Fruit fly (Drosophila melanogaster) whole organism, embryonic: Measurements from ENCODE around the gene TMEM216.
A peak's percentile ranks its signal among the peaks of the same experiment; 100 is the strongest.

Experiments used
- Antp ChIP-seq: fragments of 200-800 bp; sonication (Bioruptor generic); optimal IDR thresholded peaks from 3 replicates; lab custom pipeline; 2016; ENCODE audit warnings: missing biosample characterization, missing genetic modification characterization
- Asciz ChIP-seq: fragments of 200-800 bp; sonication (Bioruptor generic); optimal IDR thresholded peaks from 2 replicates; lab custom pipeline; 2017; ENCODE audit warnings: missing biosample characterization, mild to moderate bottlenecking, missing genetic modification characterization, missing genetic modification reagents
- Atf-2 ChIP-seq: fragments of 200-800 bp; sonication (Bioruptor generic); optimal IDR thresholded peaks from 2 replicates; lab custom pipeline; 2016; ENCODE audit warnings: missing biosample characterization, missing genetic modification characterization
- B-H1 ChIP-seq: fragments of 200-800 bp; sonication (Bioruptor generic); IDR thresholded peaks from 3 replicates; pipeline ENCODE4 v1.3.6; 2022; ENCODE audit warnings: missing biosample characterization, missing genetic modification characterization
- Bdp1 ChIP-seq: fragments of 200-800 bp; sonication (Bioruptor generic); optimal IDR thresholded peaks from 3 replicates; lab custom pipeline; 2016; ENCODE audit warnings: missing biosample characterization, missing genetic modification characterization
- BtbVII ChIP-seq: fragments of 200-800 bp; sonication (Bioruptor generic); optimal IDR thresholded peaks from 3 replicates; lab custom pipeline; 2017; ENCODE audit warnings: missing biosample characterization, mild to moderate bottlenecking, missing genetic modification characterization
- CG10654 ChIP-seq: fragments of 200-800 bp; sonication (Bioruptor generic); optimal IDR thresholded peaks from 2 replicates; lab custom pipeline; 2016; ENCODE audit warnings: missing biosample characterization, missing genetic modification characterization
- CG10959 ChIP-seq: fragments of 200-800 bp; sonication (Bioruptor generic); IDR thresholded peaks from 2 replicates; pipeline ENCODE4 v1.3.6; 2022; ENCODE audit warnings: missing biosample characterization, missing genetic modification characterization
- CG11398 ChIP-seq: fragments of 200-800 bp; sonication (Bioruptor generic); optimal IDR thresholded peaks from 2 replicates; lab custom pipeline; 2016; ENCODE audit warnings: missing biosample characterization, missing genetic modification characterization
- CG11723 ChIP-seq: fragments of 200-800 bp; sonication (Bioruptor generic); optimal IDR thresholded peaks from 2 replicates; lab custom pipeline; 2017; ENCODE audit warnings: missing biosample characterization, mild to moderate bottlenecking, missing genetic modification characterization
- CG12236 ChIP-seq: fragments of 200-800 bp; sonication (Bioruptor generic); optimal IDR thresholded peaks from 2 replicates; lab custom pipeline; 2016; ENCODE audit warnings: missing biosample characterization, missing genetic modification characterization
- CG12942 ChIP-seq: fragments of 200-800 bp; sonication (Bioruptor generic); optimal IDR thresholded peaks from 3 replicates; lab custom pipeline; 2016; ENCODE audit warnings: missing biosample characterization, missing genetic modification characterization
- CG14441 ChIP-seq: fragments of 200-800 bp; sonication (Bioruptor generic); IDR thresholded peaks from 2 replicates; pipeline ENCODE4 v1.3.6; 2022; ENCODE audit warnings: missing biosample characterization, missing genetic modification characterization
- CG14667 ChIP-seq: fragments of 200-800 bp; sonication (Bioruptor generic); IDR thresholded peaks from 2 replicates; pipeline ENCODE4 v1.3.6; 2022; ENCODE audit warnings: missing biosample characterization, missing genetic modification characterization
- CG15011 ChIP-seq: fragments of 200-800 bp; sonication (Bioruptor generic); optimal IDR thresholded peaks from 3 replicates; lab custom pipeline; 2018; ENCODE audit warnings: missing biosample characterization, mild to moderate bottlenecking, missing genetic modification characterization
- CG17385 ChIP-seq: fragments of 200-800 bp; sonication (Bioruptor generic); optimal IDR thresholded peaks from 3 replicates; lab custom pipeline; 2018; ENCODE audit warnings: missing biosample characterization, mild to moderate bottlenecking, missing genetic modification characterization
- CG18764 ChIP-seq: fragments of 200-800 bp; sonication (Bioruptor generic); optimal IDR thresholded peaks from 3 replicates; lab custom pipeline; 2016; ENCODE audit warnings: missing biosample characterization, missing genetic modification characterization
- CG2199 ChIP-seq: fragments of 200-800 bp; sonication (Bioruptor generic); IDR thresholded peaks from 3 replicates; pipeline ENCODE4 v1.3.6; 2022; ENCODE audit warnings: missing biosample characterization, missing genetic modification characterization
- CG33557 ChIP-seq: fragments of 200-800 bp; sonication (Bioruptor generic); optimal IDR thresholded peaks from 2 replicates; lab custom pipeline; 2019; ENCODE audit warnings: missing biosample characterization, mild to moderate bottlenecking, missing genetic modification characterization, moderate library complexity
- CG4328 ChIP-seq: fragments of 200-800 bp; sonication (Bioruptor generic); optimal IDR thresholded peaks from 3 replicates; lab custom pipeline; 2017; ENCODE audit warnings: missing biosample characterization, missing genetic modification reagents, missing genetic modification characterization
- CG9817 ChIP-seq: fragments of 200-800 bp; sonication (Bioruptor generic); optimal IDR thresholded peaks from 2 replicates; lab custom pipeline; 2018; ENCODE audit warnings: missing biosample characterization, mild to moderate bottlenecking, missing genetic modification characterization, moderate library complexity
- CkIIα-i1 ChIP-seq: fragments of 200-800 bp; sonication (Bioruptor generic); IDR thresholded peaks from 2 replicates; pipeline ENCODE4 v1.3.6; 2022; ENCODE audit warnings: missing biosample characterization, missing genetic modification characterization
- Dip2 ChIP-seq: fragments of 200-800 bp; sonication (Bioruptor generic); IDR thresholded peaks from 2 replicates; pipeline ENCODE4 v1.3.6; 2022; ENCODE audit warnings: missing biosample characterization, missing genetic modification characterization
- Fer3 ChIP-seq: fragments of 200-800 bp; sonication (Bioruptor generic); optimal IDR thresholded peaks from 2 replicates; lab custom pipeline; 2018; ENCODE audit warnings: missing biosample characterization, mild to moderate bottlenecking, missing genetic modification characterization, moderate library complexity
- Gsc ChIP-seq: fragments of 200-800 bp; sonication (Bioruptor generic); IDR thresholded peaks from 2 replicates; pipeline ENCODE4 v1.3.6; 2022; ENCODE audit warnings: missing biosample characterization, missing genetic modification characterization
- Hr39 ChIP-seq: fragments of >200 bp; optimal IDR thresholded peaks from 2 replicates; lab custom pipeline; 2017
- Pdp1 ChIP-seq, 2 experiments: fragments of 200-800 bp; sonication (Bioruptor generic); optimal IDR thresholded peaks; 3 replicates each; lab custom pipeline; 2016; ENCODE audit warnings: missing biosample characterization in 2 of 2, missing genetic modification characterization in 2 of 2, mild to moderate bottlenecking in 1 of 2, moderate library complexity in 1 of 2
- Ssrp ChIP-seq: fragments of 200-800 bp; sonication (Bioruptor generic); optimal IDR thresholded peaks from 2 replicates; lab custom pipeline; 2018; ENCODE audit warnings: missing biosample characterization, mild to moderate bottlenecking, missing genetic modification characterization, moderate library complexity
- Stat92E ChIP-seq, 3 experiments: fragments of >200 bp in 2 of 3; fragments of 200-800 bp in 1 of 3; sonication (Bioruptor generic) in 1 of 3; optimal IDR thresholded peaks; 2 replicates each; lab custom pipeline; 2017 to 2019; ENCODE audit warnings: missing biosample characterization in 3 of 3, missing genetic modification characterization in 3 of 3, mild to moderate bottlenecking in 1 of 3, moderate library complexity in 1 of 3
- ab ChIP-seq: fragments of 200-800 bp; sonication (Bioruptor generic); optimal IDR thresholded peaks from 2 replicates; lab custom pipeline; 2016; ENCODE audit warnings: missing biosample characterization, missing genetic modification characterization
- btn ChIP-seq: fragments of 200-800 bp; sonication (Bioruptor generic); optimal IDR thresholded peaks from 2 replicates; lab custom pipeline; 2016; ENCODE audit warnings: missing biosample characterization, missing genetic modification characterization
- cato ChIP-seq: fragments of 200-800 bp; sonication (Bioruptor generic); optimal IDR thresholded peaks from 2 replicates; lab custom pipeline; 2016; ENCODE audit warnings: missing biosample characterization, missing genetic modification characterization, borderline replicate concordance
- fu2 ChIP-seq: fragments of 200-800 bp; sonication (Bioruptor generic); optimal IDR thresholded peaks from 2 replicates; lab custom pipeline; 2016; ENCODE audit warnings: missing biosample characterization, missing genetic modification characterization
- gsb-n ChIP-seq: fragments of 200-800 bp; sonication (Bioruptor generic); optimal IDR thresholded peaks from 3 replicates; lab custom pipeline; 2018; ENCODE audit warnings: missing biosample characterization, mild to moderate bottlenecking, missing genetic modification characterization
- insv ChIP-seq, 2 experiments: fragments of 200-800 bp; sonication (Bioruptor generic); optimal IDR thresholded peaks; 3 replicates each; lab custom pipeline; 2016 to 2018; ENCODE audit warnings: missing biosample characterization in 2 of 2, missing genetic modification characterization in 2 of 2
- lilli ChIP-seq: fragments of 200-800 bp; sonication (Bioruptor generic); optimal IDR thresholded peaks from 3 replicates; lab custom pipeline; 2016; ENCODE audit warnings: missing biosample characterization, missing genetic modification characterization
- lola ChIP-seq, 3 experiments: fragments of >200 bp in 2 of 3; fragments of 200-800 bp in 1 of 3; sonication (Bioruptor generic) in 1 of 3; optimal IDR thresholded peaks; 2 replicates each; lab custom pipeline; 2017 to 2019; ENCODE audit warnings: missing biosample characterization in 3 of 3, missing genetic modification characterization in 3 of 3, mild to moderate bottlenecking in 1 of 3, moderate library complexity in 1 of 3
- phol ChIP-seq: fragments of 200-800 bp; sonication (Bioruptor generic); optimal IDR thresholded peaks from 3 replicates; lab custom pipeline; 2018; ENCODE audit warnings: missing biosample characterization, mild to moderate bottlenecking, missing genetic modification characterization, moderate library complexity
- pita ChIP-seq: fragments of 200-800 bp; sonication (Bioruptor generic); optimal IDR thresholded peaks from 2 replicates; lab custom pipeline; 2017; ENCODE audit warnings: missing biosample characterization, mild to moderate bottlenecking, missing genetic modification characterization
- sima ChIP-seq: fragments of 200-800 bp; sonication (Bioruptor generic); optimal IDR thresholded peaks from 2 replicates; lab custom pipeline; 2016; ENCODE audit warnings: missing biosample characterization, missing genetic modification characterization
- slbo ChIP-seq: fragments of 200-800 bp; sonication (Bioruptor generic); IDR thresholded peaks from 2 replicates; pipeline ENCODE4 v1.3.6; 2022; ENCODE audit warnings: missing biosample characterization, missing genetic modification characterization
- sob ChIP-seq: fragments of 200-800 bp; sonication (Bioruptor generic); IDR thresholded peaks from 2 replicates; pipeline ENCODE4 v1.3.6; 2022; ENCODE audit warnings: missing biosample characterization, missing genetic modification characterization
- ssp ChIP-seq: fragments of 200-800 bp; sonication (Bioruptor generic); IDR thresholded peaks from 2 replicates; pipeline ENCODE4 v1.3.6; 2022; ENCODE audit warnings: missing biosample characterization, missing genetic modification characterization
- tgo ChIP-seq: fragments of 200-800 bp; sonication (Bioruptor generic); IDR thresholded peaks from 3 replicates; pipeline ENCODE4 v1.3.6; 2022; ENCODE audit warnings: missing biosample characterization, missing genetic modification characterization
- tna ChIP-seq: fragments of 200-800 bp; sonication (Bioruptor generic); IDR thresholded peaks from 2 replicates; pipeline ENCODE4 v1.3.6; 2022; ENCODE audit warnings: missing biosample characterization, missing genetic modification characterization; ENCODE audit not compliant: partially characterized antibody
- twi ChIP-seq: fragments of 200-800 bp; optimal IDR thresholded peaks from 2 replicates; lab custom pipeline; 2019; ENCODE audit warnings: missing biosample characterization, mild to moderate bottlenecking, missing genetic modification characterization, moderate library complexity
- usp ChIP-seq: fragments of >200 bp; optimal IDR thresholded peaks from 2 replicates; lab custom pipeline; 2017; ENCODE audit warnings: missing biosample characterization, missing genetic modification characterization
- vnd ChIP-seq: fragments of 200-800 bp; sonication (Bioruptor generic); IDR thresholded peaks from 3 replicates; pipeline ENCODE4 v1.3.6; 2022; ENCODE audit warnings: missing biosample characterization, missing genetic modification characterization; ENCODE audit not compliant: partially characterized antibody
- yki ChIP-seq: fragments of >200 bp; optimal IDR thresholded peaks from 3 replicates; lab custom pipeline; 2018
- zen ChIP-seq: fragments of 200-800 bp; sonication (Bioruptor generic); optimal IDR thresholded peaks from 3 replicates; lab custom pipeline; 2018; ENCODE audit warnings: missing biosample characterization, mild to moderate bottlenecking, missing genetic modification characterization, moderate library complexity
- zf30C ChIP-seq: fragments of 200-800 bp; sonication (Bioruptor generic); optimal IDR thresholded peaks from 3 replicates; lab custom pipeline; 2018; ENCODE audit warnings: missing biosample characterization, mild to moderate bottlenecking, missing genetic modification characterization

Gene TMEM216

DNA sequence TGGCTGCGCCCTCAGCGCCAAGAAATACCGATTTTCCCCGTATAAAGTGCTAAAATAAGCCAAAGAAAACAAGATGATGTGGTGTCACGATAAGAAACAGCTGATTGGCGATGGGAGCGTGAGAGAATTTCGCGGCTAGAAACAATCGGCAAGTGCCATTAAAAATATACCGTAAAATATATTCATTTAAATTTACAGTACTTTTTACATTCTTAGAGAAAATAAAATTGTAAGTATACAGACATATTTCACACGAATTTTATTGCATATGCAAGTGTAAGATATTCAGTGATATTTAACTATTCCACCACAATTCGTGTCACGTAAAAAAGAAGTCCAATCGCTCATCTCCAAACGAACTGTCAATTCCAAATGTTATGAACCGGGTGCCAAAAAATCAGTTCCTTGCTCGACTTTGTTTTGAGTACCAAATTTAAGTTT lies 39.5 kb upstream of the TMEM216 start, which contains the start of the genes Unc50, CG11755 and CG8043 (continued):
- TF ChIP-seq CG10654 (GFP tag; lab: Kevin White, UChicago) (peak; percentile 73), Hr39 (lab: Kevin White, UChicago) (no peak), btn (GFP tag; lab: Kevin White, UChicago) (no peak), lola (GFP tag; optimal IDR thresholded peaks at IDR 0.05; lab: Kevin White, UChicago) (peak in 1 of 3 experiments; percentile 82), insv (GFP tag; optimal IDR thresholded peaks at IDR 0.05; lab: Kevin White, UChicago) (peak in 1 of 2 experiments; percentile 59), CG17385 (GFP tag; lab: Kevin White, UChicago) (peak; percentile 71), CkIIα-i1 (GFP tag; lab: Robert Waterston, UW) (no peak), CG4328 (GFP tag; lab: Kevin White, UChicago) (peak; percentile 31), Ssrp (peak; percentile 55), gsb-n (tag; lab: Kevin White, UChicago) (peak; percentile 69), CG9817 (tag; lab: Kevin White, UChicago) (peak; percentile 82), tna (GFP tag; lab: Robert Waterston, UW) (peak; percentile 84; the same call in 1 of the 2 replicates), BtbVII (GFP tag; lab: Kevin White, UChicago) (no peak), fu2 (peak; percentile 44), CG10959 (peak; percentile 44), B-H1 (GFP tag; lab: Robert Waterston, UW) (peak; percentile 44; the same call in 2 of the 3 replicates), pita (GFP tag; lab: Kevin White, UChicago) (no peak), CG14441 (peak; percentile 67), sima (GFP tag; lab: Kevin White, UChicago) (no peak), yki (no peak), CG2199 (GFP tag; lab: Robert Waterston, UW) (no peak), sob (GFP tag; lab: Robert Waterston, UW) (peak; percentile 81), Fer3 (tag; lab: Kevin White, UChicago) (peak; percentile 70), CG14667 (GFP tag; lab: Robert Waterston, UW) (peak; percentile 75), zf30C (GFP tag; lab: Kevin White, UChicago) (no peak), ssp (GFP tag; lab: Robert Waterston, UW) (peak; percentile 70), Pdp1 (GFP tag; optimal IDR thresholded peaks at IDR 0.05; lab: Kevin White, UChicago) (peak; percentile 78 to 86), Stat92E (GFP tag; optimal IDR thresholded peaks at IDR 0.05; lab: Kevin White, UChicago) (peak in 1 of 3 experiments; percentile 75), CG33557 (peak; percentile 79), phol (peak; percentile 88), lilli (GFP tag; lab: Kevin White, UChicago) (peak; percentile 91), CG11398 (no peak), ab (GFP tag; lab: Kevin White, UChicago) (no peak), slbo (GFP tag; lab: Robert Waterston, UW) (peak; percentile 83), cato (GFP tag; lab: Kevin White, UChicago) (peak; percentile 44), Dip2 (GFP tag; lab: Robert Waterston, UW) (no peak), CG12942 (peak; percentile 73), CG11723 (peak; percentile 49), tgo (GFP tag; lab: Robert Waterston, UW) (peak; percentile 76), twi (peak; percentile 73), vnd (peak; percentile 98), CG18764 (GFP tag; lab: Kevin White, UChicago) (peak; percentile 55), Antp (GFP tag; lab: Kevin White, UChicago) (peak; percentile 53), usp (GFP tag; lab: Kevin White, UChicago) (no peak), Atf-2 (GFP tag; lab: Kevin White, UChicago) (peak; percentile 53), Asciz (GFP tag; lab: Kevin White, UChicago) (no peak), CG12236 (GFP tag; lab: Kevin White, UChicago) (peak; percentile 22), zen (tag; lab: Kevin White, UChicago) (peak; percentile 83), Gsc (GFP tag; lab: Robert Waterston, UW) (no peak), CG15011 (peak; percentile 53), Bdp1 (GFP tag; lab: Kevin White, UChicago) (peak; percentile 30)
